Worm (Caenorhabditis elegans) whole organism, L4/young adult: Measurements from ENCODE around the gene oops-1.

Experiments
- W03F9.2 ChIP-seq: fragments of 150-350 bp; optimal IDR thresholded peaks from 2 replicates; lab custom pipeline; 2014; ENCODE audit warnings: missing biosample characterization, missing genetic modification characterization
- dao-5 ChIP-seq: sonication (generic microtip); optimal IDR thresholded peaks from 2 replicates; lab custom pipeline; 2016; ENCODE audit warnings: missing genotype, missing genetic modification characterization, moderate library complexity, missing compliant biosample characterization
- him-1 ChIP-seq: sonication (generic microtip); optimal IDR thresholded peaks from 2 replicates; lab custom pipeline; 2016; ENCODE audit warnings: missing genotype, missing genetic modification reagents, missing genetic modification characterization, missing compliant biosample characterization

DNA sequence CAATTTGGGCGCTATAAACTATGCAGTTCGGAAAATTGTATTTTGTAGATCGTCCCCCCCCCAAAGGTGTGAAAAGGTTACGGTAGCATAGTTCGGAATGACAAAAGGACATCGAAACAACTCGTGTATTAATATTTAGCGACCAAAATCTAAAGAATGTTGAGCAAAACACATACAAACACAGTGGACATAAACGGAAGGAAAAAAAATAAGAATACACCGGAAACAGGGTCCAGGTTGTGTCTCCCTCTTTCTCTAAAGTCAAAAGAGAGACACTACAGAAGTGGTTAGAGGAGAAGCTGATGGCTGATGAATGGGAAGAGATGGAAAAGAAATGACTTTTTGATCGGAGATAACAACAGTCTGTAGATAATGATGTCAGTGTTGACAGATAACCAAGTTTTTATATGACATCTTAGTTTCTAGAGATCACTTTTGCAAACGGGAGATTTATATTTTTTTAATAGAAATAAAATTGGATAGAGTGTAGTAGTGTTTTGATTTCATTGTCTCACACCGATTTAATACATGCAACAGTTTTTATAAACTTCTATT lies 33.6 kb downstream of the oops-1 start:
- no peak for TF ChIP-seq him-1 (tag; lab: Kevin White, UChicago)
- no peak for TF ChIP-seq dao-5 (tag; lab: Kevin White, UChicago)
- TF ChIP-seq W03F9.2 = no peak
